Worm (Caenorhabditis elegans) whole organism, midembryonic: ENCODE measurements around the gene T19C3.5.

Source experiments
- T22C8.4 ChIP-seq: fragments of 200-800 bp; sonication (Bioruptor generic); IDR thresholded peaks from 2 replicates; pipeline ENCODE4 v1.3.6; 2022; ENCODE audit warnings: missing genetic modification characterization, missing compliant biosample characterization
- med-1 ChIP-seq: sonication (generic microtip); optimal IDR thresholded peaks from 2 replicates; lab custom pipeline; 2017; ENCODE audit warnings: missing genetic modification characterization, mild to moderate bottlenecking, missing compliant biosample characterization, antibody characterized with exemption, missing genetic modification reagents; ENCODE audit not compliant: insufficient read depth
- ztf-23 ChIP-seq: fragments of 200-800 bp; sonication (Bioruptor generic); IDR thresholded peaks from 2 replicates; pipeline ENCODE4 v1.3.6; 2022; ENCODE audit warnings: missing genetic modification reagents, missing genetic modification characterization, missing compliant biosample characterization
- ztf-29 ChIP-seq: fragments of 200-800 bp; sonication (Bioruptor generic); IDR thresholded peaks from 2 replicates; pipeline ENCODE4 v1.3.6; 2022; ENCODE audit warnings: missing genetic modification reagents, missing genetic modification characterization, missing compliant biosample characterization

ce11 chrIII:614447-614846 is 13.3 kb downstream of the T19C3.5 start, which contains the start of gene T19C3.3:
- TF ChIP-seq ztf-29 = no peak
- no peak for TF ChIP-seq ztf-23 (GFP tag; lab: Robert Waterston, UW)
- no peak for TF ChIP-seq med-1 (GFP tag; lab: Kevin White, UChicago)
- no peak for TF ChIP-seq T22C8.4 (GFP tag; lab: Robert Waterston, UW)
